Fruit fly (Drosophila melanogaster) whole organism, embryonic: ENCODE data around the gene ago.

ENCODE experiments used
- CG10209 ChIP-seq: fragments of 200-800 bp; sonication (Bioruptor generic); optimal IDR thresholded peaks from 3 replicates; lab custom pipeline; 2017; ENCODE audit warnings: missing biosample characterization, mild to moderate bottlenecking, missing genetic modification characterization, missing genetic modification reagents
- CG10959 ChIP-seq: fragments of 200-800 bp; sonication (Bioruptor generic); IDR thresholded peaks from 2 replicates; pipeline ENCODE4 v1.3.6; 2022; ENCODE audit warnings: missing biosample characterization, missing genetic modification characterization
- CG11456 ChIP-seq: fragments of 200-800 bp; sonication (Bioruptor generic); IDR thresholded peaks from 3 replicates; pipeline ENCODE4 v1.3.6; 2022; ENCODE audit warnings: missing biosample characterization, missing genetic modification characterization
- CG12155 ChIP-seq: fragments of 200-800 bp; sonication (Bioruptor generic); optimal IDR thresholded peaks from 3 replicates; lab custom pipeline; 2016; ENCODE audit warnings: missing biosample characterization, missing genetic modification characterization
- CG12659 ChIP-seq: fragments of 200-800 bp; sonication (Bioruptor generic); optimal IDR thresholded peaks from 3 replicates; lab custom pipeline; 2017; ENCODE audit warnings: mild to moderate bottlenecking, missing biosample characterization, missing genetic modification reagents, missing genetic modification characterization
- CG13775 ChIP-seq: fragments of 200-800 bp; sonication (Bioruptor generic); optimal IDR thresholded peaks from 3 replicates; lab custom pipeline; 2017; ENCODE audit warnings: missing biosample characterization, mild to moderate bottlenecking, missing genetic modification characterization
- CG14860 ChIP-seq: fragments of 200-800 bp; sonication (Bioruptor generic); IDR thresholded peaks from 3 replicates; pipeline ENCODE4 v1.3.6; 2022; ENCODE audit warnings: missing biosample characterization, missing genetic modification characterization; ENCODE audit not compliant: partially characterized antibody
- CG17359 ChIP-seq: fragments of 200-800 bp; sonication (Bioruptor generic); optimal IDR thresholded peaks from 3 replicates; lab custom pipeline; 2018; ENCODE audit warnings: missing biosample characterization, mild to moderate bottlenecking, missing genetic modification characterization, moderate library complexity
- CG17912 ChIP-seq: fragments of 200-800 bp; sonication (Bioruptor generic); optimal IDR thresholded peaks from 2 replicates; lab custom pipeline; 2018; ENCODE audit warnings: missing biosample characterization, mild to moderate bottlenecking, missing genetic modification characterization
- CG2199 ChIP-seq: fragments of 200-800 bp; sonication (Bioruptor generic); IDR thresholded peaks from 3 replicates; pipeline ENCODE4 v1.3.6; 2022; ENCODE audit warnings: missing biosample characterization, missing genetic modification characterization
- CG2678 ChIP-seq: fragments of 200-800 bp; sonication (Bioruptor generic); optimal IDR thresholded peaks from 3 replicates; lab custom pipeline; 2019; ENCODE audit warnings: missing biosample characterization, mild to moderate bottlenecking, missing genetic modification characterization, moderate library complexity
- CG2889 ChIP-seq: fragments of 200-800 bp; sonication (Bioruptor generic); IDR thresholded peaks from 3 replicates; pipeline ENCODE4 v1.3.6; 2022; ENCODE audit warnings: missing biosample characterization, missing genetic modification characterization
- CG31365 ChIP-seq: fragments of 200-800 bp; sonication (Bioruptor generic); optimal IDR thresholded peaks from 2 replicates; lab custom pipeline; 2018; ENCODE audit warnings: missing biosample characterization, mild to moderate bottlenecking, missing genetic modification characterization
- CG3281 ChIP-seq: fragments of 200-800 bp; sonication (Bioruptor generic); optimal IDR thresholded peaks from 3 replicates; lab custom pipeline; 2017; ENCODE audit warnings: missing biosample characterization, mild to moderate bottlenecking, missing genetic modification characterization
- CG3995 ChIP-seq: fragments of 200-800 bp; sonication (Bioruptor generic); optimal IDR thresholded peaks from 3 replicates; lab custom pipeline; 2016; ENCODE audit warnings: missing biosample characterization, missing genetic modification characterization
- CG8359 ChIP-seq: fragments of 200-800 bp; sonication (Bioruptor generic); optimal IDR thresholded peaks from 2 replicates; lab custom pipeline; 2017; ENCODE audit warnings: missing biosample characterization, mild to moderate bottlenecking, missing genetic modification characterization, borderline replicate concordance
- CG8388 ChIP-seq: fragments of 200-800 bp; sonication (Bioruptor generic); optimal IDR thresholded peaks from 2 replicates; lab custom pipeline; 2019; ENCODE audit warnings: missing biosample characterization, mild to moderate bottlenecking, missing genetic modification characterization, moderate library complexity
- CG8944 ChIP-seq: fragments of 200-800 bp; sonication (Bioruptor generic); optimal IDR thresholded peaks from 3 replicates; lab custom pipeline; 2016; ENCODE audit warnings: missing biosample characterization, missing genetic modification characterization
- Dad ChIP-seq: fragments of 200-800 bp; sonication (Bioruptor generic); optimal IDR thresholded peaks from 3 replicates; lab custom pipeline; 2016; ENCODE audit warnings: missing biosample characterization, missing genetic modification characterization
- ERR ChIP-seq: fragments of 200-800 bp; sonication (Bioruptor generic); optimal IDR thresholded peaks from 2 replicates; lab custom pipeline; 2016; ENCODE audit warnings: missing biosample characterization, missing genetic modification characterization
- Ets97D ChIP-seq: fragments of 200-800 bp; sonication (Bioruptor generic); optimal IDR thresholded peaks from 3 replicates; lab custom pipeline; 2016; ENCODE audit warnings: missing biosample characterization, missing genetic modification characterization
- Gsc ChIP-seq: fragments of 200-800 bp; sonication (Bioruptor generic); IDR thresholded peaks from 2 replicates; pipeline ENCODE4 v1.3.6; 2022; ENCODE audit warnings: missing biosample characterization, missing genetic modification characterization
- H2.0 ChIP-seq: fragments of 200-800 bp; sonication (Bioruptor generic); IDR thresholded peaks from 2 replicates; pipeline ENCODE4 v1.3.6; 2022; ENCODE audit warnings: missing biosample characterization, missing genetic modification characterization
- HmgZ ChIP-seq: fragments of 200-800 bp; sonication (Bioruptor generic); optimal IDR thresholded peaks from 2 replicates; lab custom pipeline; 2018; ENCODE audit warnings: missing biosample characterization, mild to moderate bottlenecking, missing genetic modification characterization
- Hmr ChIP-seq: fragments of 200-800 bp; sonication (Bioruptor generic); optimal IDR thresholded peaks from 3 replicates; lab custom pipeline; 2017; ENCODE audit warnings: mild to moderate bottlenecking, missing biosample characterization, missing genetic modification reagents, missing genetic modification characterization
- Mrtf ChIP-seq: fragments of 200-800 bp; sonication (Bioruptor generic); IDR thresholded peaks from 3 replicates; pipeline ENCODE4 v1.3.6; 2022; ENCODE audit warnings: missing biosample characterization, missing genetic modification characterization
- NFAT ChIP-seq: fragments of 200-800 bp; sonication (Bioruptor generic); IDR thresholded peaks from 2 replicates; pipeline ENCODE4 v1.3.6; 2022; ENCODE audit warnings: missing biosample characterization, missing genetic modification characterization
- Oli ChIP-seq: fragments of 200-800 bp; sonication (Bioruptor generic); optimal IDR thresholded peaks from 2 replicates; lab custom pipeline; 2018; ENCODE audit warnings: missing biosample characterization, mild to moderate bottlenecking, missing genetic modification characterization, moderate library complexity
- Opbp ChIP-seq: fragments of 200-800 bp; sonication (Bioruptor generic); IDR thresholded peaks from 3 replicates; pipeline ENCODE4 v1.3.6; 2022; ENCODE audit warnings: missing biosample characterization, missing genetic modification characterization; ENCODE audit not compliant: partially characterized antibody
- Pdp1 ChIP-seq, 2 experiments: fragments of 200-800 bp; sonication (Bioruptor generic); optimal IDR thresholded peaks; 3 replicates each; lab custom pipeline; 2016; ENCODE audit warnings: missing biosample characterization in 2 of 2, missing genetic modification characterization in 2 of 2, mild to moderate bottlenecking in 1 of 2, moderate library complexity in 1 of 2
- Sox102F ChIP-seq: fragments of 200-800 bp; sonication (Bioruptor generic); optimal IDR thresholded peaks from 2 replicates; lab custom pipeline; 2018; ENCODE audit warnings: missing biosample characterization, mild to moderate bottlenecking, missing genetic modification characterization, moderate library complexity
- Xbp1 ChIP-seq: fragments of 200-800 bp; sonication (Bioruptor generic); optimal IDR thresholded peaks from 3 replicates; lab custom pipeline; 2016; ENCODE audit warnings: missing biosample characterization, mild to moderate bottlenecking, missing genetic modification characterization
- al ChIP-seq: fragments of 200-800 bp; sonication (Bioruptor generic); IDR thresholded peaks from 2 replicates; pipeline ENCODE4 v1.3.6; 2022; ENCODE audit warnings: missing biosample characterization, missing genetic modification characterization
- ara ChIP-seq: fragments of 200-800 bp; sonication (Bioruptor generic); IDR thresholded peaks from 2 replicates; pipeline ENCODE4 v1.3.6; 2022; ENCODE audit warnings: missing biosample characterization, missing genetic modification characterization
- chm ChIP-seq: fragments of 200-800 bp; sonication (Bioruptor generic); IDR thresholded peaks from 2 replicates; pipeline ENCODE4 v1.3.6; 2022; ENCODE audit warnings: missing biosample characterization, missing genetic modification characterization
- da ChIP-seq: fragments of 200-800 bp; sonication (Bioruptor generic); optimal IDR thresholded peaks from 2 replicates; lab custom pipeline; 2016; ENCODE audit warnings: missing biosample characterization, missing genetic modification characterization
- dan ChIP-seq: fragments of 200-800 bp; sonication (Bioruptor generic); IDR thresholded peaks from 2 replicates; pipeline ENCODE4 v1.3.6; 2022; ENCODE audit warnings: missing biosample characterization, missing genetic modification characterization
- emc ChIP-seq: fragments of 200-800 bp; sonication (Bioruptor generic); optimal IDR thresholded peaks from 2 replicates; lab custom pipeline; 2016; ENCODE audit warnings: missing biosample characterization, missing genetic modification characterization
- fd96Cb ChIP-seq: fragments of 200-800 bp; sonication (Bioruptor generic); optimal IDR thresholded peaks from 2 replicates; lab custom pipeline; 2018; ENCODE audit warnings: missing biosample characterization, mild to moderate bottlenecking, missing genetic modification characterization, moderate library complexity
- gsb-n ChIP-seq: fragments of 200-800 bp; sonication (Bioruptor generic); optimal IDR thresholded peaks from 3 replicates; lab custom pipeline; 2018; ENCODE audit warnings: missing biosample characterization, mild to moderate bottlenecking, missing genetic modification characterization
- gt ChIP-seq: fragments of 200-800 bp; sonication (Bioruptor generic); IDR thresholded peaks from 2 replicates; pipeline ENCODE4 v1.3.6; 2022; ENCODE audit warnings: missing biosample characterization, missing genetic modification characterization
- lmd ChIP-seq: fragments of 200-800 bp; sonication (Bioruptor generic); IDR thresholded peaks from 2 replicates; pipeline ENCODE4 v1.3.6; 2022; ENCODE audit warnings: missing biosample characterization, missing genetic modification characterization
- prd ChIP-seq, 3 experiments: fragments of >200 bp in 2 of 3; fragments of 200-800 bp in 1 of 3; sonication (Bioruptor generic) in 1 of 3; optimal IDR thresholded peaks in 2 of 3; IDR thresholded peaks in 1 of 3; 2 replicates in 2 of 3; 3 replicates in 1 of 3; pipeline versions ENCODE4 v1.3.6 to Lab custom; 2017 to 2022; ENCODE audit warnings: missing biosample characterization in 1 of 3, missing genetic modification characterization in 1 of 3
- psq ChIP-seq: fragments of 200-800 bp; sonication (Bioruptor generic); optimal IDR thresholded peaks from 2 replicates; lab custom pipeline; 2017; ENCODE audit warnings: missing biosample characterization, missing genetic modification characterization
- slp2 ChIP-seq: fragments of 200-800 bp; sonication (Bioruptor generic); optimal IDR thresholded peaks from 2 replicates; lab custom pipeline; 2016; ENCODE audit warnings: missing biosample characterization, missing genetic modification characterization
- tio ChIP-seq: fragments of 200-800 bp; sonication (Bioruptor generic); optimal IDR thresholded peaks from 2 replicates; lab custom pipeline; 2017; ENCODE audit warnings: missing biosample characterization, missing genetic modification characterization, inconsistent platforms
- tna ChIP-seq: fragments of 200-800 bp; sonication (Bioruptor generic); IDR thresholded peaks from 2 replicates; pipeline ENCODE4 v1.3.6; 2022; ENCODE audit warnings: missing biosample characterization, missing genetic modification characterization; ENCODE audit not compliant: partially characterized antibody
- unpg ChIP-seq: fragments of 200-800 bp; sonication (Bioruptor generic); optimal IDR thresholded peaks from 3 replicates; lab custom pipeline; 2018; ENCODE audit warnings: missing biosample characterization, mild to moderate bottlenecking, missing genetic modification characterization, moderate library complexity
- zfh2 ChIP-seq: fragments of 200-800 bp; sonication (Bioruptor generic); optimal IDR thresholded peaks from 2 replicates; lab custom pipeline; 2016; ENCODE audit warnings: missing biosample characterization, missing genetic modification characterization

The ago gene

DNA sequence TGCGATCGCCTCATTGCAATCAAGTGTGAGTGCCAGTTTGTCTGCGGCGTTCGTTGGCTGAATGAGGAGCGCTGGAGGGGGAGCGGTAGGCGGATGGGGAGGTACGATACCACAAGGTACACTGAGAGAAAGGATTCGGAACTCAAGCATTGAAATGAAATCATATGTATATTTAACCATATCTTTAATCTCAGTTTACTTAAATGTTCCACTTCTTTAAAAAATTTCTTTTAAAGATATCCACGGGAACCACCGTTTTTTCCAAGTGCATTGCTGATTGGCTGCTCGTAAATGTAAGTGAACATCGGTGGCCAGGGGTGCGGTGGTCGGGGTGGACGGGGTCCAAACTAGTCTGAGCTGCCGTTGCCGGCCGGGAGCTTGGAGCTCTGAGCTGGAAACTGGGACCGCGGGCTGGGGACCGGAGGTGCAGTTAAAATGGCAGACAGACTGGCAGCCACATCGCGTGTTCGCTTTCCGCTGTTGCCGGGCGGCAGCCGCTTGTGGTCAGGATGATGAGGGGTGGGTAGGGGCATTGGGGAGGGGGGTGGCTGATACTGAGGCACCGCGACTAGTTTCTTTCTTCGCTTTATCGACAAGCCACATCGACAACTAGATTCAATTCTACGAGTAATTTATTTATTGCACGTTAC lies 25.8 kb downstream of the ago start (continued):
- TF ChIP-seq fd96Cb: peak; percentile 96
- peak; percentile 90 for TF ChIP-seq Hmr (GFP tag; lab: Kevin White, UChicago)
- no peak for TF ChIP-seq prd (optimal IDR thresholded peaks at IDR 0.05; lab: Kevin White, UChicago)
- TF ChIP-seq prd (GFP tag; IDR thresholded peaks at IDR 0.05; lab: Robert Waterston, UW): peak; percentile 97
- peak; percentile 96 for TF ChIP-seq H2.0
- peak; percentile 93 for TF ChIP-seq Dad (GFP tag; lab: Kevin White, UChicago)
- TF ChIP-seq ERR (GFP tag; lab: Kevin White, UChicago): peak; percentile 91
- TF ChIP-seq CG12155 (GFP tag; lab: Kevin White, UChicago): peak; percentile 85
- peak; percentile 76 for TF ChIP-seq CG31365 (tag; lab: Kevin White, UChicago)
- peak; percentile 98 for TF ChIP-seq chm (GFP tag; lab: Robert Waterston, UW)
- TF ChIP-seq NFAT: peak; percentile 81
- peak; percentile 83 for TF ChIP-seq da
- TF ChIP-seq Pdp1 (GFP tag; optimal IDR thresholded peaks at IDR 0.05; lab: Kevin White, UChicago): peak; percentile 94
- peak; percentile 68 for TF ChIP-seq al (GFP tag; lab: Robert Waterston, UW)
- peak; percentile 96 for TF ChIP-seq CG17912 (GFP tag; lab: Kevin White, UChicago)
- TF ChIP-seq CG10209 (GFP tag; lab: Kevin White, UChicago): peak; percentile 95
- TF ChIP-seq CG8388 (GFP tag; lab: Kevin White, UChicago): peak; percentile 97
- TF ChIP-seq CG14860 (GFP tag; lab: Robert Waterston, UW): no peak
- peak; percentile 93 for TF ChIP-seq CG11456 (GFP tag; lab: Robert Waterston, UW)
- peak; percentile 98 for TF ChIP-seq ara (GFP tag; lab: Robert Waterston, UW)
- TF ChIP-seq CG12659 (GFP tag; lab: Kevin White, UChicago): peak; percentile 96
- peak; percentile 92 for TF ChIP-seq psq (GFP tag; lab: Kevin White, UChicago)
- peak; percentile 98 for TF ChIP-seq Sox102F
- TF ChIP-seq Mrtf: peak; percentile 96
- TF ChIP-seq Xbp1 (GFP tag; lab: Kevin White, UChicago): peak; percentile 97
- peak; percentile 93 for TF ChIP-seq CG8944 (GFP tag; lab: Kevin White, UChicago)
- peak; percentile 91 for TF ChIP-seq CG8359 (GFP tag; lab: Kevin White, UChicago)
- TF ChIP-seq CG3281: peak; percentile 84
- peak; percentile 67 for TF ChIP-seq emc (GFP tag; lab: Kevin White, UChicago)
- peak; percentile 85 for TF ChIP-seq Ets97D (GFP tag; lab: Kevin White, UChicago)
- TF ChIP-seq Gsc (GFP tag; lab: Robert Waterston, UW): peak; percentile 94
- peak; percentile 97 for TF ChIP-seq CG2678 (tag; lab: Kevin White, UChicago)
- peak; percentile 96 for TF ChIP-seq HmgZ (tag; lab: Kevin White, UChicago)
- TF ChIP-seq CG13775: peak; percentile 92
- TF ChIP-seq gt (GFP tag; lab: Robert Waterston, UW): peak; percentile 94
- peak; percentile 87 for TF ChIP-seq dan
- no peak for TF ChIP-seq tna
- peak; percentile 18 for TF ChIP-seq CG3995 (GFP tag; lab: Kevin White, UChicago)
- peak; percentile 94 for TF ChIP-seq CG10959 (GFP tag; lab: Robert Waterston, UW)
- peak; percentile 97 for TF ChIP-seq CG17359 (tag; lab: Kevin White, UChicago)
- peak; percentile 97 for TF ChIP-seq CG2199
- TF ChIP-seq CG2889: peak; percentile 91
- TF ChIP-seq lmd (GFP tag; lab: Robert Waterston, UW): peak; percentile 97
- peak; percentile 20 for TF ChIP-seq zfh2 (GFP tag; lab: Kevin White, UChicago)
- TF ChIP-seq slp2 (GFP tag; lab: Kevin White, UChicago): peak; percentile 94
- peak; percentile 97 for TF ChIP-seq gsb-n (tag; lab: Kevin White, UChicago)
- peak; percentile 97 for TF ChIP-seq unpg (GFP tag; lab: Kevin White, UChicago)
- peak; percentile 84 for TF ChIP-seq tio (GFP tag; lab: Kevin White, UChicago)
- peak; percentile 98 for TF ChIP-seq Oli (tag; lab: Kevin White, UChicago)
- peak; percentile 42; the same call in 1 of the 3 replicates for TF ChIP-seq Opbp
